Worm (Caenorhabditis elegans): ENCODE measurements around the gene alh-8.

DNA sequence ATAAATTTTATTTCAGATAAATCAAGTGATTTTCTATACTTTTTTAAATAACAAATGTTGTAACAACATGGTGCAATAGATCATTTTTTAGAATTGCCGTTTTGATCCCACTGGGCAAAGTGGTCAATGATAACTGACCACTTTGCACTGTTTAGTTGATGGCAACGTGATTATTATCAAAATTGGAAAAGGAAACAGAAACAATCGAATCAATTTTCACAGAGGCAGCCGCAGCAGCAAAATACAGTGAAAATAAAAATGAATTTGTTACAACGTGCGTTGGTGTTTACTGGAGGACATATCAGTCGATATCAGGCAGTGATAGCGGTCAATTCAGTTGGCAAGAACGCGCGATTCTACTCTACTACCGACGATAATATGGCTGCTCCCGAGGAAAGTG is 23.1 kb upstream of the alh-8 start, which contains the start of gene VF13D12L.3:
- no peak for TF ChIP-seq ref-1 (GFP tag; conservative IDR thresholded peaks at IDR 0.05)
- no peak for TF ChIP-seq flt-1 (GFP tag; IDR thresholded peaks at IDR 0.05)
- no peak for TF ChIP-seq ztf-23 (GFP tag; IDR thresholded peaks at IDR 0.05)
- no peak for TF ChIP-seq T22C8.4 (GFP tag; IDR thresholded peaks at IDR 0.05)
- TF ChIP-seq cog-1 (tag; optimal IDR thresholded peaks at IDR 0.05), result no peak
- no peak for TF ChIP-seq klf-2 (GFP tag; conservative IDR thresholded peaks at IDR 0.05)
